Fruit fly (Drosophila melanogaster) whole organism, embryonic: ENCODE measurements around the gene CG14866.

ENCODE experiments used
- Asciz ChIP-seq: fragments of 200-800 bp; sonication (Bioruptor generic); optimal IDR thresholded peaks from 2 replicates; lab custom pipeline; 2017; ENCODE audit warnings: missing biosample characterization, mild to moderate bottlenecking, missing genetic modification characterization, missing genetic modification reagents
- Awh ChIP-seq: fragments of 200-800 bp; sonication (Bioruptor generic); IDR thresholded peaks from 2 replicates; pipeline ENCODE4, ENCODE4 v1.3.6; 2022; ENCODE audit warnings: missing biosample characterization, missing genetic modification characterization
- BtbVII ChIP-seq: fragments of 200-800 bp; sonication (Bioruptor generic); optimal IDR thresholded peaks from 3 replicates; lab custom pipeline; 2017; ENCODE audit warnings: missing biosample characterization, mild to moderate bottlenecking, missing genetic modification characterization
- CG10366 ChIP-seq: fragments of 200-800 bp; sonication (Bioruptor generic); IDR thresholded peaks from 2 replicates; pipeline ENCODE4 v1.3.6; 2022; ENCODE audit warnings: missing biosample characterization, missing genetic modification characterization
- CG10565 ChIP-seq: fragments of 200-800 bp; sonication (Bioruptor generic); optimal IDR thresholded peaks from 3 replicates; lab custom pipeline; 2016; ENCODE audit warnings: missing biosample characterization, mild to moderate bottlenecking, missing genetic modification characterization
- CG11456 ChIP-seq: fragments of 200-800 bp; sonication (Bioruptor generic); IDR thresholded peaks from 3 replicates; pipeline ENCODE4 v1.3.6; 2022; ENCODE audit warnings: missing biosample characterization, missing genetic modification characterization
- CG11504 ChIP-seq: fragments of 200-800 bp; sonication (Bioruptor generic); optimal IDR thresholded peaks from 3 replicates; lab custom pipeline; 2019; ENCODE audit warnings: missing biosample characterization, mild to moderate bottlenecking, missing genetic modification characterization, moderate library complexity
- CG12104 ChIP-seq: fragments of 200-800 bp; sonication (Bioruptor generic); optimal IDR thresholded peaks from 3 replicates; lab custom pipeline; 2016; ENCODE audit warnings: missing biosample characterization, missing genetic modification characterization
- CG12219 ChIP-seq: fragments of 200-800 bp; sonication (Bioruptor generic); optimal IDR thresholded peaks from 3 replicates; lab custom pipeline; 2018; ENCODE audit warnings: missing biosample characterization, mild to moderate bottlenecking, missing genetic modification characterization
- CG12769 ChIP-seq: fragments of 200-800 bp; sonication (Bioruptor generic); optimal IDR thresholded peaks from 2 replicates; lab custom pipeline; 2019; ENCODE audit warnings: missing biosample characterization, mild to moderate bottlenecking, missing genetic modification characterization, moderate library complexity
- CG1603 ChIP-seq: fragments of 200-800 bp; sonication (Bioruptor generic); optimal IDR thresholded peaks from 2 replicates; lab custom pipeline; 2019; ENCODE audit warnings: missing biosample characterization, mild to moderate bottlenecking, missing genetic modification characterization, moderate library complexity
- CG17361 ChIP-seq: fragments of 200-800 bp; sonication (Bioruptor generic); IDR thresholded peaks from 3 replicates; pipeline ENCODE4 v1.3.6; 2022; ENCODE audit warnings: missing biosample characterization, missing genetic modification characterization
- CG18764 ChIP-seq: fragments of 200-800 bp; sonication (Bioruptor generic); optimal IDR thresholded peaks from 3 replicates; lab custom pipeline; 2016; ENCODE audit warnings: missing biosample characterization, missing genetic modification characterization
- CG3065 ChIP-seq: fragments of 200-800 bp; sonication (Bioruptor generic); optimal IDR thresholded peaks from 2 replicates; lab custom pipeline; 2016; ENCODE audit warnings: missing biosample characterization, missing genetic modification characterization
- CG32767 ChIP-seq: fragments of 200-800 bp; sonication (Bioruptor generic); IDR thresholded peaks from 2 replicates; pipeline ENCODE4 v1.3.6; 2022; ENCODE audit warnings: missing biosample characterization, missing genetic modification characterization
- CG34422 ChIP-seq: fragments of 200-800 bp; sonication (Bioruptor generic); IDR thresholded peaks from 3 replicates; pipeline ENCODE4 v1.3.6; 2022; ENCODE audit warnings: missing biosample characterization, missing genetic modification characterization
- CG7271 ChIP-seq: fragments of 200-800 bp; sonication (Bioruptor generic); optimal IDR thresholded peaks from 2 replicates; lab custom pipeline; 2018; ENCODE audit warnings: missing biosample characterization, mild to moderate bottlenecking, missing genetic modification characterization, moderate library complexity
- CG8388 ChIP-seq: fragments of 200-800 bp; sonication (Bioruptor generic); optimal IDR thresholded peaks from 2 replicates; lab custom pipeline; 2019; ENCODE audit warnings: missing biosample characterization, mild to moderate bottlenecking, missing genetic modification characterization, moderate library complexity
- CG8944 ChIP-seq: fragments of 200-800 bp; sonication (Bioruptor generic); optimal IDR thresholded peaks from 3 replicates; lab custom pipeline; 2016; ENCODE audit warnings: missing biosample characterization, missing genetic modification characterization
- CHES-1-like ChIP-seq: fragments of 200-800 bp; sonication (Bioruptor generic); optimal IDR thresholded peaks from 2 replicates; lab custom pipeline; 2016; ENCODE audit warnings: missing biosample characterization, missing genetic modification characterization
- CoRest ChIP-seq: fragments of 200-800 bp; sonication (Bioruptor generic); optimal IDR thresholded peaks from 3 replicates; lab custom pipeline; 2018; ENCODE audit warnings: missing biosample characterization, mild to moderate bottlenecking, missing genetic modification characterization, moderate library complexity
- D ChIP-seq, 2 experiments: fragments of 200-800 bp in 1 of 2; fragments of >200 bp in 1 of 2; sonication (Bioruptor generic) in 1 of 2; optimal IDR thresholded peaks; 2 replicates in 1 of 2; 3 replicates in 1 of 2; lab custom pipeline; 2017; ENCODE audit warnings: mild to moderate bottlenecking in 1 of 2, missing biosample characterization in 1 of 2, missing genetic modification characterization in 1 of 2, missing genetic modification reagents in 1 of 2
- Gug ChIP-seq: fragments of 200-800 bp; sonication (Bioruptor generic); IDR thresholded peaks from 4 replicates; pipeline ENCODE4 v1.3.6; 2022; ENCODE audit warnings: missing biosample characterization, missing genetic modification characterization
- MBD-R2 ChIP-seq: fragments of 200-800 bp; sonication (Bioruptor generic); IDR thresholded peaks from 2 replicates; pipeline ENCODE4 v1.3.6; 2022; ENCODE audit warnings: missing biosample characterization, missing genetic modification characterization
- Meics ChIP-seq: fragments of 200-800 bp; sonication (Bioruptor generic); optimal IDR thresholded peaks from 2 replicates; lab custom pipeline; 2017; ENCODE audit warnings: missing biosample characterization, mild to moderate bottlenecking, missing genetic modification characterization
- NfI ChIP-seq: fragments of 200-800 bp; sonication (Bioruptor generic); optimal IDR thresholded peaks from 3 replicates; lab custom pipeline; 2018; ENCODE audit warnings: missing biosample characterization, mild to moderate bottlenecking, missing genetic modification characterization, moderate library complexity
- Pdp1 ChIP-seq, 2 experiments: fragments of 200-800 bp; sonication (Bioruptor generic); optimal IDR thresholded peaks; 3 replicates each; lab custom pipeline; 2016; ENCODE audit warnings: missing biosample characterization in 2 of 2, missing genetic modification characterization in 2 of 2, mild to moderate bottlenecking in 1 of 2, moderate library complexity in 1 of 2
- Rx ChIP-seq: fragments of 200-800 bp; sonication (Bioruptor generic); IDR thresholded peaks from 2 replicates; pipeline ENCODE4 v1.3.6; 2022; ENCODE audit warnings: missing biosample characterization, missing genetic modification characterization
- Sry-δ ChIP-seq: fragments of 200-800 bp; sonication (Bioruptor generic); optimal IDR thresholded peaks from 2 replicates; lab custom pipeline; 2016; ENCODE audit warnings: missing biosample characterization, missing genetic modification characterization
- az2 ChIP-seq: fragments of 200-800 bp; sonication (Bioruptor generic); optimal IDR thresholded peaks from 3 replicates; lab custom pipeline; 2016; ENCODE audit warnings: missing biosample characterization, missing genetic modification characterization
- bsh ChIP-seq, 2 experiments: fragments of 200-800 bp; sonication (Bioruptor generic); optimal IDR thresholded peaks; 2 replicates each; lab custom pipeline; 2017 to 2018; ENCODE audit warnings: mild to moderate bottlenecking in 2 of 2, missing biosample characterization in 2 of 2, missing genetic modification characterization in 2 of 2, moderate library complexity in 1 of 2
- cato ChIP-seq: fragments of 200-800 bp; sonication (Bioruptor generic); optimal IDR thresholded peaks from 2 replicates; lab custom pipeline; 2016; ENCODE audit warnings: missing biosample characterization, missing genetic modification characterization, borderline replicate concordance
- danr ChIP-seq: fragments of 200-800 bp; sonication (Bioruptor generic); IDR thresholded peaks from 2 replicates; pipeline ENCODE4 v1.3.6; 2022; ENCODE audit warnings: missing biosample characterization, missing genetic modification characterization
- eve ChIP-seq, 2 experiments: fragments of >200 bp; optimal IDR thresholded peaks; 2 replicates each; lab custom pipeline; 2017; ENCODE audit warnings: missing biosample characterization in 2 of 2, missing genetic modification characterization in 2 of 2
- fru ChIP-seq: fragments of >200 bp; optimal IDR thresholded peaks from 2 replicates; lab custom pipeline; 2017
- gce ChIP-seq: fragments of 200-800 bp; sonication (Bioruptor generic); IDR thresholded peaks from 3 replicates; pipeline ENCODE4 v1.3.6; 2022; ENCODE audit warnings: missing biosample characterization, missing genetic modification characterization
- gem ChIP-seq: fragments of 200-800 bp; sonication (Bioruptor generic); optimal IDR thresholded peaks from 2 replicates; lab custom pipeline; 2019; ENCODE audit warnings: missing biosample characterization, mild to moderate bottlenecking, missing genetic modification characterization, moderate library complexity
- grau ChIP-seq: fragments of 200-800 bp; optimal IDR thresholded peaks from 3 replicates; lab custom pipeline; 2019; ENCODE audit warnings: missing biosample characterization, mild to moderate bottlenecking, missing genetic modification characterization, moderate library complexity
- pita ChIP-seq: fragments of 200-800 bp; sonication (Bioruptor generic); optimal IDR thresholded peaks from 2 replicates; lab custom pipeline; 2017; ENCODE audit warnings: missing biosample characterization, mild to moderate bottlenecking, missing genetic modification characterization
- stc ChIP-seq: fragments of 200-800 bp; sonication (Bioruptor generic); IDR thresholded peaks from 2 replicates; pipeline ENCODE4 v1.3.6; 2022; ENCODE audit warnings: missing biosample characterization, missing genetic modification characterization
- tna ChIP-seq: fragments of 200-800 bp; sonication (Bioruptor generic); IDR thresholded peaks from 2 replicates; pipeline ENCODE4 v1.3.6; 2022; ENCODE audit warnings: missing biosample characterization, missing genetic modification characterization; ENCODE audit not compliant: partially characterized antibody
- trem ChIP-seq: fragments of 200-800 bp; optimal IDR thresholded peaks from 3 replicates; lab custom pipeline; 2019; ENCODE audit warnings: missing biosample characterization, mild to moderate bottlenecking, missing genetic modification characterization, moderate library complexity
- twi ChIP-seq: fragments of 200-800 bp; optimal IDR thresholded peaks from 2 replicates; lab custom pipeline; 2019; ENCODE audit warnings: missing biosample characterization, mild to moderate bottlenecking, missing genetic modification characterization, moderate library complexity
- tx ChIP-seq: fragments of 200-800 bp; sonication (Bioruptor generic); optimal IDR thresholded peaks from 2 replicates; lab custom pipeline; 2016; ENCODE audit warnings: missing biosample characterization, missing genetic modification characterization
- unpg ChIP-seq: fragments of 200-800 bp; sonication (Bioruptor generic); optimal IDR thresholded peaks from 3 replicates; lab custom pipeline; 2018; ENCODE audit warnings: missing biosample characterization, mild to moderate bottlenecking, missing genetic modification characterization, moderate library complexity
- vfl ChIP-seq: fragments of 200-800 bp; sonication (Bioruptor generic); optimal IDR thresholded peaks from 2 replicates; lab custom pipeline; 2016; ENCODE audit warnings: missing biosample characterization, missing genetic modification characterization
- vvl ChIP-seq: fragments of 200-800 bp; sonication (Bioruptor generic); IDR thresholded peaks from 2 replicates; pipeline ENCODE4 v1.3.6; 2022; ENCODE audit warnings: missing biosample characterization, missing genetic modification characterization
- zen2 ChIP-seq: fragments of 200-800 bp; sonication (Bioruptor generic); IDR thresholded peaks from 3 replicates; pipeline ENCODE4 v1.3.6; 2022; ENCODE audit warnings: missing biosample characterization, missing genetic modification characterization; ENCODE audit not compliant: partially characterized antibody
- zf30C ChIP-seq: fragments of 200-800 bp; sonication (Bioruptor generic); optimal IDR thresholded peaks from 3 replicates; lab custom pipeline; 2018; ENCODE audit warnings: missing biosample characterization, mild to moderate bottlenecking, missing genetic modification characterization
- zfh2 ChIP-seq: fragments of 200-800 bp; sonication (Bioruptor generic); optimal IDR thresholded peaks from 2 replicates; lab custom pipeline; 2016; ENCODE audit warnings: missing biosample characterization, missing genetic modification characterization

The CG14866 gene

dm6 chr3R:15347822-15348221 lies 31.6 kb downstream of the CG14866 start, which contains the start of the genes CG42726 and CG42727 (continued):
- TF ChIP-seq D (optimal IDR thresholded peaks at IDR 0.05; lab: Kevin White, UChicago) (no peak), D (GFP tag; optimal IDR thresholded peaks at IDR 0.05; lab: Kevin White, UChicago) (no peak), CG8944 (GFP tag; lab: Kevin White, UChicago) (no peak), Asciz (GFP tag; lab: Kevin White, UChicago) (no peak), MBD-R2 (GFP tag; lab: Robert Waterston, UW) (peak; percentile 94), tna (GFP tag; lab: Robert Waterston, UW) (no peak), trem (tag; lab: Kevin White, UChicago) (peak; percentile 24), Meics (GFP tag; lab: Kevin White, UChicago) (peak; percentile 11), Awh (GFP tag; lab: Robert Waterston, UW) (peak; percentile 10; the same call in 1 of the 2 replicates), unpg (GFP tag; lab: Kevin White, UChicago) (peak; percentile 50), CG10366 (GFP tag; lab: Robert Waterston, UW) (peak; percentile 40; the same call in 1 of the 2 replicates), CG8388 (GFP tag; lab: Kevin White, UChicago) (peak; percentile 2), grau (tag; lab: Kevin White, UChicago) (peak; percentile 39), CG11504 (tag; lab: Kevin White, UChicago) (no peak), CG32767 (GFP tag; lab: Robert Waterston, UW) (no peak), CG10565 (GFP tag; lab: Kevin White, UChicago) (no peak), eve (GFP tag; optimal IDR thresholded peaks at IDR 0.05; lab: Kevin White, UChicago) (no peak), zfh2 (GFP tag; lab: Kevin White, UChicago) (peak; percentile 26), CoRest (peak; percentile 22), cato (GFP tag; lab: Kevin White, UChicago) (peak; percentile 0), Rx (GFP tag; lab: Robert Waterston, UW) (0 out of 2 replicates have a peak, but pooled peaks have one; percentile 24), NfI (peak; percentile 36), Gug (GFP tag; lab: Robert Waterston, UW) (no peak), CG12219 (GFP tag; lab: Kevin White, UChicago) (no peak), BtbVII (GFP tag; lab: Kevin White, UChicago) (no peak), CG12104 (GFP tag; lab: Kevin White, UChicago) (no peak), CG11456 (no peak), vfl (GFP tag; lab: Kevin White, UChicago) (peak; percentile 16), tx (GFP tag; lab: Kevin White, UChicago) (no peak), fru (lab: Kevin White, UChicago) (no peak), twi (no peak), CHES-1-like (no peak), CG1603 (tag; lab: Kevin White, UChicago) (peak; percentile 45), gem (tag; lab: Kevin White, UChicago) (peak; percentile 54), CG17361 (GFP tag; lab: Robert Waterston, UW) (0 out of 3 replicates have a peak, but pooled peaks have one; percentile 15), danr (GFP tag; lab: Robert Waterston, UW) (no peak), Pdp1 (GFP tag; optimal IDR thresholded peaks at IDR 0.05; lab: Kevin White, UChicago) (peak in 1 of 2 experiments; percentile 31), CG34422 (GFP tag; lab: Robert Waterston, UW) (0 out of 3 replicates have a peak, but pooled peaks have one; percentile 39), stc (0 out of 2 replicates have a peak, but pooled peaks have one; percentile 31), az2 (GFP tag; lab: Kevin White, UChicago) (peak; percentile 2), pita (GFP tag; lab: Kevin White, UChicago) (no peak), vvl (GFP tag; lab: Robert Waterston, UW) (0 out of 2 replicates have a peak, but pooled peaks have one; percentile 34), zf30C (GFP tag; lab: Kevin White, UChicago) (peak; percentile 96), CG18764 (GFP tag; lab: Kevin White, UChicago) (no peak), CG3065 (GFP tag; lab: Kevin White, UChicago) (no peak), zen2 (GFP tag; lab: Robert Waterston, UW) (no peak), Sry-δ (no peak), CG7271 (no peak), gce (GFP tag; lab: Robert Waterston, UW) (0 out of 3 replicates have a peak, but pooled peaks have one; percentile 27), bsh (GFP tag; optimal IDR thresholded peaks at IDR 0.05; lab: Kevin White, UChicago) (peak in 1 of 2 experiments; percentile 32), CG12769 (tag; lab: Kevin White, UChicago) (no peak)
